Fruit fly (Drosophila melanogaster) whole organism, embryonic: ENCODE measurements around the gene CG7430.

Experiments
- Asciz ChIP-seq: fragments of 200-800 bp; sonication (Bioruptor generic); optimal IDR thresholded peaks from 2 replicates; lab custom pipeline; 2017; ENCODE audit warnings: missing biosample characterization, mild to moderate bottlenecking, missing genetic modification characterization, missing genetic modification reagents
- CG10147 ChIP-seq: fragments of 200-800 bp; sonication (Bioruptor generic); optimal IDR thresholded peaks from 2 replicates; lab custom pipeline; 2019; ENCODE audit warnings: missing biosample characterization, mild to moderate bottlenecking, missing genetic modification characterization, moderate library complexity
- CG1024 ChIP-seq: fragments of 200-800 bp; sonication (Bioruptor generic); IDR thresholded peaks from 2 replicates; pipeline ENCODE4 v1.3.6; 2022; ENCODE audit warnings: missing biosample characterization, missing genetic modification characterization
- CG10267 ChIP-seq: fragments of 200-800 bp; sonication (Bioruptor generic); optimal IDR thresholded peaks from 2 replicates; lab custom pipeline; 2018; ENCODE audit warnings: missing biosample characterization, mild to moderate bottlenecking, missing genetic modification characterization, moderate library complexity
- CG10431 ChIP-seq: fragments of 200-800 bp; sonication (Bioruptor generic); optimal IDR thresholded peaks from 3 replicates; lab custom pipeline; 2018; ENCODE audit warnings: missing biosample characterization, mild to moderate bottlenecking, missing genetic modification characterization
- CG1233 ChIP-seq: fragments of 200-800 bp; sonication (Bioruptor generic); optimal IDR thresholded peaks from 4 replicates; lab custom pipeline; 2018; ENCODE audit warnings: missing biosample characterization, mild to moderate bottlenecking, missing genetic modification characterization
- CG13624 ChIP-seq: fragments of 200-800 bp; sonication (Bioruptor generic); optimal IDR thresholded peaks from 2 replicates; lab custom pipeline; 2016; ENCODE audit warnings: missing biosample characterization, missing genetic modification characterization
- CG13775 ChIP-seq: fragments of 200-800 bp; sonication (Bioruptor generic); optimal IDR thresholded peaks from 3 replicates; lab custom pipeline; 2017; ENCODE audit warnings: missing biosample characterization, mild to moderate bottlenecking, missing genetic modification characterization
- CG15601 ChIP-seq: fragments of 200-800 bp; sonication (Bioruptor generic); optimal IDR thresholded peaks from 3 replicates; lab custom pipeline; 2019; ENCODE audit warnings: missing biosample characterization, mild to moderate bottlenecking, missing genetic modification characterization, moderate library complexity
- CG33557 ChIP-seq: fragments of 200-800 bp; sonication (Bioruptor generic); optimal IDR thresholded peaks from 2 replicates; lab custom pipeline; 2019; ENCODE audit warnings: missing biosample characterization, mild to moderate bottlenecking, missing genetic modification characterization, moderate library complexity
- CG34422 ChIP-seq: fragments of 200-800 bp; sonication (Bioruptor generic); IDR thresholded peaks from 3 replicates; pipeline ENCODE4 v1.3.6; 2022; ENCODE audit warnings: missing biosample characterization, missing genetic modification characterization
- CG3726 ChIP-seq: fragments of 200-800 bp; sonication (Bioruptor generic); IDR thresholded peaks from 3 replicates; pipeline ENCODE4, ENCODE4 v1.3.6; 2022; ENCODE audit warnings: missing biosample characterization, missing genetic modification characterization
- CG42726 ChIP-seq: fragments of 200-800 bp; sonication (Bioruptor generic); IDR thresholded peaks from 2 replicates; pipeline ENCODE4 v1.3.6; 2022; ENCODE audit warnings: missing biosample characterization, missing genetic modification characterization; ENCODE audit not compliant: partially characterized antibody
- CG4360 ChIP-seq: fragments of 200-800 bp; sonication (Bioruptor generic); IDR thresholded peaks from 2 replicates; pipeline ENCODE4 v1.3.6; 2022; ENCODE audit warnings: missing biosample characterization, missing genetic modification characterization
- CG8359 ChIP-seq: fragments of 200-800 bp; sonication (Bioruptor generic); optimal IDR thresholded peaks from 2 replicates; lab custom pipeline; 2017; ENCODE audit warnings: missing biosample characterization, mild to moderate bottlenecking, missing genetic modification characterization, borderline replicate concordance
- CG8388 ChIP-seq: fragments of 200-800 bp; sonication (Bioruptor generic); optimal IDR thresholded peaks from 2 replicates; lab custom pipeline; 2019; ENCODE audit warnings: missing biosample characterization, mild to moderate bottlenecking, missing genetic modification characterization, moderate library complexity
- CrebB ChIP-seq: fragments of 200-800 bp; sonication (Bioruptor generic); optimal IDR thresholded peaks from 3 replicates; lab custom pipeline; 2018; ENCODE audit warnings: missing biosample characterization, mild to moderate bottlenecking, missing genetic modification characterization
- Dad ChIP-seq: fragments of 200-800 bp; sonication (Bioruptor generic); optimal IDR thresholded peaks from 3 replicates; lab custom pipeline; 2016; ENCODE audit warnings: missing biosample characterization, missing genetic modification characterization
- Dip2 ChIP-seq: fragments of 200-800 bp; sonication (Bioruptor generic); IDR thresholded peaks from 2 replicates; pipeline ENCODE4 v1.3.6; 2022; ENCODE audit warnings: missing biosample characterization, missing genetic modification characterization
- Dp ChIP-seq: fragments of 200-800 bp; sonication (Bioruptor generic); optimal IDR thresholded peaks from 2 replicates; lab custom pipeline; 2018; ENCODE audit warnings: missing biosample characterization, mild to moderate bottlenecking, missing genetic modification characterization, moderate library complexity
- Ets97D ChIP-seq: fragments of 200-800 bp; sonication (Bioruptor generic); optimal IDR thresholded peaks from 3 replicates; lab custom pipeline; 2016; ENCODE audit warnings: missing biosample characterization, missing genetic modification characterization
- Fer1 ChIP-seq: fragments of 200-800 bp; sonication (Bioruptor generic); optimal IDR thresholded peaks from 2 replicates; lab custom pipeline; 2017; ENCODE audit warnings: missing biosample characterization, mild to moderate bottlenecking, missing genetic modification characterization
- HmgZ ChIP-seq: fragments of 200-800 bp; sonication (Bioruptor generic); optimal IDR thresholded peaks from 2 replicates; lab custom pipeline; 2018; ENCODE audit warnings: missing biosample characterization, mild to moderate bottlenecking, missing genetic modification characterization
- MBD-R2 ChIP-seq: fragments of 200-800 bp; sonication (Bioruptor generic); IDR thresholded peaks from 2 replicates; pipeline ENCODE4 v1.3.6; 2022; ENCODE audit warnings: missing biosample characterization, missing genetic modification characterization
- Max ChIP-seq: fragments of 200-800 bp; sonication (Bioruptor generic); optimal IDR thresholded peaks from 2 replicates; lab custom pipeline; 2016; ENCODE audit warnings: missing biosample characterization, mild to moderate bottlenecking, missing genetic modification characterization
- Mes4 ChIP-seq: fragments of 200-800 bp; sonication (Bioruptor generic); optimal IDR thresholded peaks from 2 replicates; lab custom pipeline; 2016; ENCODE audit warnings: missing biosample characterization, missing genetic modification characterization
- Mrtf ChIP-seq: fragments of 200-800 bp; sonication (Bioruptor generic); IDR thresholded peaks from 3 replicates; pipeline ENCODE4 v1.3.6; 2022; ENCODE audit warnings: missing biosample characterization, missing genetic modification characterization
- Myb ChIP-seq: fragments of 200-800 bp; sonication (Bioruptor generic); optimal IDR thresholded peaks from 2 replicates; lab custom pipeline; 2016; ENCODE audit warnings: missing biosample characterization, missing genetic modification characterization
- Nf-YA ChIP-seq: fragments of 200-800 bp; sonication (Bioruptor generic); IDR thresholded peaks from 2 replicates; pipeline ENCODE4 v1.3.6; 2022; ENCODE audit warnings: missing biosample characterization, missing genetic modification characterization
- Pdp1 ChIP-seq, 2 experiments: fragments of 200-800 bp; sonication (Bioruptor generic); optimal IDR thresholded peaks; 3 replicates each; lab custom pipeline; 2016; ENCODE audit warnings: missing biosample characterization in 2 of 2, missing genetic modification characterization in 2 of 2, mild to moderate bottlenecking in 1 of 2, moderate library complexity in 1 of 2
- Sin3A ChIP-seq: fragments of >200 bp; optimal IDR thresholded peaks from 2 replicates; lab custom pipeline; 2018
- Six4 ChIP-seq: fragments of 200-800 bp; sonication (Bioruptor generic); optimal IDR thresholded peaks from 2 replicates; lab custom pipeline; 2016; ENCODE audit warnings: missing biosample characterization, missing genetic modification characterization
- TFAM ChIP-seq: fragments of 200-800 bp; sonication (Bioruptor generic); optimal IDR thresholded peaks from 2 replicates; lab custom pipeline; 2017; ENCODE audit warnings: missing biosample characterization, missing genetic modification characterization, inconsistent platforms
- Xbp1 ChIP-seq: fragments of 200-800 bp; sonication (Bioruptor generic); optimal IDR thresholded peaks from 3 replicates; lab custom pipeline; 2016; ENCODE audit warnings: missing biosample characterization, mild to moderate bottlenecking, missing genetic modification characterization
- aop ChIP-seq: fragments of 200-800 bp; sonication (Bioruptor generic); IDR thresholded peaks from 2 replicates; pipeline ENCODE4 v1.3.6; 2022; ENCODE audit warnings: missing biosample characterization, missing genetic modification characterization
- ap ChIP-seq: fragments of 200-800 bp; sonication (Bioruptor generic); IDR thresholded peaks from 2 replicates; pipeline ENCODE4 v1.3.6; 2022; ENCODE audit warnings: missing biosample characterization, missing genetic modification characterization
- bsh ChIP-seq, 2 experiments: fragments of 200-800 bp; sonication (Bioruptor generic); optimal IDR thresholded peaks; 2 replicates each; lab custom pipeline; 2017 to 2018; ENCODE audit warnings: mild to moderate bottlenecking in 2 of 2, missing biosample characterization in 2 of 2, missing genetic modification characterization in 2 of 2, moderate library complexity in 1 of 2
- cg ChIP-seq: fragments of 200-800 bp; sonication (Bioruptor generic); optimal IDR thresholded peaks from 3 replicates; lab custom pipeline; 2019; ENCODE audit warnings: missing biosample characterization, mild to moderate bottlenecking, missing genetic modification characterization, moderate library complexity
- crp ChIP-seq, 2 experiments: fragments of 200-800 bp; sonication (Bioruptor generic); optimal IDR thresholded peaks; 2 replicates in 1 of 2; 3 replicates in 1 of 2; lab custom pipeline; 2017; ENCODE audit warnings: missing biosample characterization in 2 of 2, missing genetic modification characterization in 2 of 2, mild to moderate bottlenecking in 1 of 2, moderate library complexity in 1 of 2
- cwo ChIP-seq: fragments of 200-800 bp; sonication (Bioruptor generic); optimal IDR thresholded peaks from 3 replicates; lab custom pipeline; 2017; ENCODE audit warnings: missing biosample characterization, missing genetic modification characterization, mild to moderate bottlenecking, moderate library complexity, missing genetic modification reagents
- ewg ChIP-seq: fragments of 200-800 bp; sonication (Bioruptor generic); optimal IDR thresholded peaks from 3 replicates; lab custom pipeline; 2017; ENCODE audit warnings: mild to moderate bottlenecking, missing biosample characterization, missing genetic modification reagents, missing genetic modification characterization
- fu2 ChIP-seq: fragments of 200-800 bp; sonication (Bioruptor generic); optimal IDR thresholded peaks from 2 replicates; lab custom pipeline; 2016; ENCODE audit warnings: missing biosample characterization, missing genetic modification characterization
- gcm2 ChIP-seq: fragments of 200-800 bp; sonication (Bioruptor generic); optimal IDR thresholded peaks from 2 replicates; lab custom pipeline; 2016; ENCODE audit warnings: missing biosample characterization, missing genetic modification characterization
- hth ChIP-seq: fragments of >200 bp; optimal IDR thresholded peaks from 2 replicates; lab custom pipeline; 2017; ENCODE audit warnings: inconsistent platforms
- mam ChIP-seq: fragments of 200-800 bp; sonication (Bioruptor generic); optimal IDR thresholded peaks from 3 replicates; lab custom pipeline; 2016; ENCODE audit warnings: missing biosample characterization, missing genetic modification characterization
- odd ChIP-seq: fragments of 200-800 bp; sonication (Bioruptor generic); optimal IDR thresholded peaks from 2 replicates; lab custom pipeline; 2017; ENCODE audit warnings: missing biosample characterization, mild to moderate bottlenecking, missing genetic modification characterization
- phol ChIP-seq: fragments of 200-800 bp; sonication (Bioruptor generic); optimal IDR thresholded peaks from 3 replicates; lab custom pipeline; 2018; ENCODE audit warnings: missing biosample characterization, mild to moderate bottlenecking, missing genetic modification characterization, moderate library complexity
- pzg ChIP-seq: fragments of 200-800 bp; sonication (Bioruptor generic); optimal IDR thresholded peaks from 3 replicates; lab custom pipeline; 2018; ENCODE audit warnings: missing biosample characterization, mild to moderate bottlenecking, missing genetic modification characterization, moderate library complexity
- slbo ChIP-seq: fragments of 200-800 bp; sonication (Bioruptor generic); IDR thresholded peaks from 2 replicates; pipeline ENCODE4 v1.3.6; 2022; ENCODE audit warnings: missing biosample characterization, missing genetic modification characterization
- tio ChIP-seq: fragments of 200-800 bp; sonication (Bioruptor generic); optimal IDR thresholded peaks from 2 replicates; lab custom pipeline; 2017; ENCODE audit warnings: missing biosample characterization, missing genetic modification characterization, inconsistent platforms

Gene CG7430

dm6 chr3L:17804511-17804910, 42.2 kb upstream of the CG7430 start, which contains the start of gene ais (continued):
- TF ChIP-seq Sin3A (lab: Kevin White, UChicago), result no peak
- no peak for TF ChIP-seq aop (GFP tag; lab: Robert Waterston, UW)
- no peak for TF ChIP-seq CG10431 (GFP tag; lab: Kevin White, UChicago)
- peak; percentile 26 for TF ChIP-seq CG13624 (GFP tag; lab: Kevin White, UChicago)
- TF ChIP-seq Xbp1 (GFP tag; lab: Kevin White, UChicago), result peak; percentile 34
- TF ChIP-seq Mes4 (GFP tag; lab: Kevin White, UChicago), result no peak
- peak; percentile 22 for TF ChIP-seq phol (tag; lab: Kevin White, UChicago)
- TF ChIP-seq crp (GFP tag; optimal IDR thresholded peaks at IDR 0.05; lab: Kevin White, UChicago), result no peak
- TF ChIP-seq fu2 (GFP tag; lab: Kevin White, UChicago), result no peak
- 0 out of 3 replicates have a peak, but pooled peaks have one; percentile 10 for TF ChIP-seq CG34422 (GFP tag; lab: Robert Waterston, UW)
- TF ChIP-seq cwo (GFP tag; lab: Kevin White, UChicago), result peak; percentile 81
- peak; percentile 38 for TF ChIP-seq pzg
- TF ChIP-seq HmgZ (tag; lab: Kevin White, UChicago), result peak; percentile 22
- TF ChIP-seq Max (GFP tag; lab: Kevin White, UChicago), result peak; percentile 62
- no peak for TF ChIP-seq CrebB (tag; lab: Kevin White, UChicago)
- peak; percentile 70 for TF ChIP-seq slbo
- peak; percentile 14 for TF ChIP-seq CG13775 (GFP tag; lab: Kevin White, UChicago)
- no peak for TF ChIP-seq TFAM
- no peak for TF ChIP-seq Fer1 (GFP tag; lab: Kevin White, UChicago)
- TF ChIP-seq Ets97D (GFP tag; lab: Kevin White, UChicago), result peak; percentile 17

DNA sequence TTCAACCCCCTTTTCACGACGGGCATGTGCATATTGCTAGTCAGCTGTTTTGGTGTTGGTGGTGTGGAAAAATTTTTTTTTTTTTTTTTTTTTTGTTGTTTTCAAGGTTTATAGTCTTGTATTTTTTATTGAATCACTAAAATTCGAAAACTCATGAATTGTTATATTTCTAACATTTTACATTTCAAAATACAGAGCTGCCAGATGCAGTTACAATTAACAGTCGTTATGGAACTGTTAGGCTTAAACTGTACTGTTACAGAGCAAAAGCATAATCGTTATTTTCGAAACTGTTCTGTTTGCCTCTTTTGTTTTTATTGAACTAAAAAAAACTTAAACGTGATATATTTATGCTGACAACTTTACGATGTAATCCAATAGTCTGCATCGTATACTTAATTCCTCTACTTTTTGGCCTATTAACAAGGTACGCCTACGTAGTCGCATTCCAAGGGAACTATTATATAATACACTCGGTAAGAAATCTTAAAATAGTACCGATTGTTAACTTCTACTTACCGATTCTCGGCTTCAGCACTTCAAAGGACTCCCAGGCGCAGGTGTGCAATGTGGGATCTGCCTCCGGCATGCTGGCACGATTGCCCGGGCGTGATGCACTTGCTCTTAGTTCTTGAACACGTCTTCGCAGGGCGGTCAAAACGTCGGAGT, 40.2 kb upstream of the CG7430 start, which contains the start of gene CG32187:
Gene CG32187 (minus strand): TSS at position 9 of the 669 bp plus-strand sequence.
- no peak for TF ChIP-seq ewg (GFP tag; lab: Kevin White, UChicago)
- no peak for TF ChIP-seq Dip2 (GFP tag; lab: Robert Waterston, UW)
- no peak for TF ChIP-seq gcm2 (GFP tag; lab: Kevin White, UChicago)
- TF ChIP-seq cg (GFP tag; lab: Kevin White, UChicago), result no peak
- no peak for TF ChIP-seq bsh (GFP tag; optimal IDR thresholded peaks at IDR 0.05; lab: Kevin White, UChicago)
- TF ChIP-seq Myb (GFP tag; lab: Kevin White, UChicago), result peak; percentile 74
- no peak for TF ChIP-seq mam
- no peak for TF ChIP-seq CG10147 (GFP tag; lab: Kevin White, UChicago)
- TF ChIP-seq Dad (GFP tag; lab: Kevin White, UChicago), result no peak
- TF ChIP-seq CG15601 (tag; lab: Kevin White, UChicago), result no peak
- no peak for TF ChIP-seq CG33557 (GFP tag; lab: Kevin White, UChicago)
- TF ChIP-seq CG3726, result no peak
- TF ChIP-seq Six4 (GFP tag; lab: Kevin White, UChicago), result no peak
- no peak for TF ChIP-seq Nf-YA
- peak; percentile 15 for TF ChIP-seq Dp (GFP tag; lab: Kevin White, UChicago)
- TF ChIP-seq ap, result no peak
- TF ChIP-seq CG8388, result no peak
- no peak for TF ChIP-seq CG8359 (GFP tag; lab: Kevin White, UChicago)
- peak in 1 of 2 experiments; percentile 92 for TF ChIP-seq Pdp1 (GFP tag; optimal IDR thresholded peaks at IDR 0.05; lab: Kevin White, UChicago)
- TF ChIP-seq CG10267 (tag; lab: Kevin White, UChicago), result no peak
- TF ChIP-seq CG42726 (GFP tag; lab: Robert Waterston, UW), result no peak
- no peak for TF ChIP-seq CG4360 (GFP tag; lab: Robert Waterston, UW)
- no peak for TF ChIP-seq tio
- TF ChIP-seq hth (lab: Kevin White, UChicago), result no peak
- TF ChIP-seq odd (GFP tag; lab: Kevin White, UChicago), result no peak
- no peak for TF ChIP-seq CG1233 (GFP tag; lab: Kevin White, UChicago)
- TF ChIP-seq Asciz, result no peak
- no peak for TF ChIP-seq Mrtf (GFP tag; lab: Robert Waterston, UW)
- TF ChIP-seq MBD-R2 (GFP tag; lab: Robert Waterston, UW), result 0 out of 2 replicates have a peak, but pooled peaks have one; percentile 10
- no peak for TF ChIP-seq CG1024 (GFP tag; lab: Robert Waterston, UW)
